Worm (Caenorhabditis elegans) whole organism, L4 larva: ENCODE results near the gene clec-39.
A peak's percentile ranks its signal among the peaks of the same experiment; 100 is the strongest.

Experiments used
- F10B5.3 ChIP-seq: sonication (generic microtip); optimal IDR thresholded peaks from 2 replicates; lab custom pipeline; 2016; ENCODE audit warnings: mild to moderate bottlenecking, missing genetic modification characterization, missing compliant biosample characterization
- F49E8.2 ChIP-seq: sonication (generic microtip); optimal IDR thresholded peaks from 2 replicates; lab custom pipeline; 2016; ENCODE audit warnings: missing compliant biosample characterization, mild to moderate bottlenecking, missing genetic modification characterization, borderline replicate concordance
- T26A8.4 ChIP-seq: fragments of 200-800 bp; sonication (Bioruptor generic); IDR thresholded peaks from 2 replicates; pipeline ENCODE4 v1.3.6; 2022; ENCODE audit warnings: missing genetic modification characterization, missing compliant biosample characterization
- ZK546.5 ChIP-seq, 2 experiments: sonication (generic microtip); optimal IDR thresholded peaks; 2 replicates each; lab custom pipeline; 2017; ENCODE audit warnings: missing biosample characterization in 2 of 2, missing genetic modification characterization in 2 of 2
- aha-1 ChIP-seq: fragments of 150-350 bp; peaks from one replicate; lab custom pipeline; 2014; ENCODE audit warnings: missing biosample characterization, missing genetic modification characterization
- arid-1 ChIP-seq: fragments of 200-800 bp; sonication (Bioruptor generic); conservative IDR thresholded peaks from 2 replicates; pipeline ENCODE4 v1.3.6; 2022; ENCODE audit warnings: missing genetic modification reagents, missing genetic modification characterization, missing compliant biosample characterization
- ceh-32 ChIP-seq: sonication (generic microtip); optimal IDR thresholded peaks from 2 replicates; lab custom pipeline; 2016; ENCODE audit warnings: mild to moderate bottlenecking, missing genetic modification characterization, missing compliant biosample characterization; ENCODE audit not compliant: poor library complexity
- ces-1 ChIP-seq: fragments of 150-350 bp; sonication (generic microtip); optimal IDR thresholded peaks from 4 replicates; lab custom pipeline; 2014; ENCODE audit warnings: missing biosample characterization, missing genetic modification reagents, missing genetic modification characterization
- cey-2 ChIP-seq: sonication (generic microtip); optimal IDR thresholded peaks from 3 replicates; lab custom pipeline; 2017; ENCODE audit warnings: missing genetic modification characterization, mild to moderate bottlenecking, missing compliant biosample characterization, antibody characterized with exemption, borderline replicate concordance; ENCODE audit not compliant: insufficient read depth
- daf-12 ChIP-seq: fragments of 150-350 bp; optimal IDR thresholded peaks from 2 replicates; lab custom pipeline; 2014; ENCODE audit warnings: missing biosample characterization, missing genetic modification reagents, missing genetic modification characterization
- duxl-1 ChIP-seq: sonication (generic microtip); optimal IDR thresholded peaks from 2 replicates; lab custom pipeline; 2016; ENCODE audit warnings: mild to moderate bottlenecking, missing genetic modification characterization, moderate library complexity, missing compliant biosample characterization; ENCODE audit not compliant: poor library complexity
- dve-1 ChIP-seq: sonication (generic microtip); optimal IDR thresholded peaks from 2 replicates; lab custom pipeline; 2017; ENCODE audit warnings: antibody characterized with exemption, mild to moderate bottlenecking, missing genetic modification characterization, missing compliant biosample characterization; ENCODE audit not compliant: insufficient read depth
- fkh-10 ChIP-seq: fragments of 150-350 bp; optimal IDR thresholded peaks from 2 replicates; lab custom pipeline; 2014; ENCODE audit warnings: missing biosample characterization, missing genetic modification reagents, missing genetic modification characterization
- gei-8 ChIP-seq: fragments of 200-800 bp; sonication (Bioruptor generic); optimal IDR thresholded peaks from 2 replicates; lab custom pipeline; 2018; ENCODE audit warnings: mild to moderate bottlenecking, missing genetic modification characterization, missing compliant biosample characterization
- hlh-11 ChIP-seq: fragments of 200-800 bp; sonication (Bioruptor generic); optimal IDR thresholded peaks from 2 replicates; lab custom pipeline; 2018; ENCODE audit warnings: mild to moderate bottlenecking, missing genetic modification characterization, missing compliant biosample characterization
- hlh-30 ChIP-seq: sonication (generic microtip); optimal IDR thresholded peaks from 2 replicates; lab custom pipeline; 2017; ENCODE audit warnings: antibody characterized with exemption, mild to moderate bottlenecking, missing genetic modification characterization, missing compliant biosample characterization; ENCODE audit not compliant: insufficient read depth
- jun-1 ChIP-seq: fragments of 150-350 bp; optimal IDR thresholded peaks from 2 replicates; lab custom pipeline; 2014; ENCODE audit warnings: missing biosample characterization, missing genetic modification reagents, missing genetic modification characterization
- lin-38 ChIP-seq: fragments of 200-800 bp; sonication (Bioruptor generic); IDR thresholded peaks from 2 replicates; pipeline ENCODE4 v1.3.6; 2022; ENCODE audit warnings: missing genetic modification reagents, missing genetic modification characterization, missing compliant biosample characterization
- lir-3 ChIP-seq: sonication (generic microtip); optimal IDR thresholded peaks from 2 replicates; lab custom pipeline; 2016; ENCODE audit warnings: mild to moderate bottlenecking, missing genetic modification characterization, missing compliant biosample characterization
- lsy-2 ChIP-seq, 2 experiments: fragments of 150-350 bp in 1 of 2; sonication (generic microtip) in 1 of 2; optimal IDR thresholded peaks; 2 replicates each; lab custom pipeline; 2014 to 2017; ENCODE audit warnings: missing biosample characterization in 2 of 2, missing genetic modification characterization in 2 of 2
- madf-9 ChIP-seq: fragments of 200-800 bp; sonication (Bioruptor generic); conservative IDR thresholded peaks from 2 replicates; pipeline ENCODE4 v1.3.6; 2022; ENCODE audit warnings: missing genetic modification reagents, missing genetic modification characterization, missing compliant biosample characterization
- mdt-29 ChIP-seq: fragments of 200-800 bp; sonication (Bioruptor generic); IDR thresholded peaks from 2 replicates; pipeline ENCODE4 v1.3.6; 2022; ENCODE audit warnings: missing genetic modification reagents, missing genetic modification characterization, missing compliant biosample characterization
- nhr-11 ChIP-seq: fragments of 150-350 bp; optimal IDR thresholded peaks from 2 replicates; lab custom pipeline; 2014; ENCODE audit warnings: missing biosample characterization, missing genetic modification characterization
- nhr-25 ChIP-seq: sonication (generic microtip); optimal IDR thresholded peaks from 2 replicates; lab custom pipeline; 2017; ENCODE audit warnings: missing genetic modification characterization, mild to moderate bottlenecking, missing compliant biosample characterization, antibody characterized with exemption, moderate library complexity, borderline replicate concordance; ENCODE audit not compliant: insufficient read depth
- nhr-6 ChIP-seq: fragments of 150-350 bp; optimal IDR thresholded peaks from 2 replicates; lab custom pipeline; 2014; ENCODE audit warnings: missing biosample characterization, missing genetic modification characterization
- nhr-77 ChIP-seq: fragments of 150-350 bp; optimal IDR thresholded peaks from 2 replicates; lab custom pipeline; 2014; ENCODE audit warnings: missing biosample characterization, missing genetic modification characterization
- pqm-1 ChIP-seq: sonication (generic microtip); optimal IDR thresholded peaks from 2 replicates; lab custom pipeline; 2017; ENCODE audit warnings: missing biosample characterization, missing genetic modification characterization
- sdz-12 ChIP-seq: fragments of 200-800 bp; sonication (Bioruptor generic); optimal IDR thresholded peaks from 2 replicates; lab custom pipeline; 2018; ENCODE audit warnings: mild to moderate bottlenecking, missing genetic modification characterization, missing compliant biosample characterization
- set-16 ChIP-seq: fragments of 200-800 bp; sonication (Bioruptor generic); IDR thresholded peaks from 2 replicates; pipeline ENCODE4 v1.3.6; 2022; ENCODE audit warnings: missing genetic modification reagents, missing genetic modification characterization, missing compliant biosample characterization
- unc-62 ChIP-seq, 3 experiments: fragments of 150-350 bp in 1 of 3; sonication (generic microtip); optimal IDR thresholded peaks in 2 of 3; peaks in 1 of 3; 1 replicate in 1 of 3; 2 replicates in 2 of 3; lab custom pipeline; 2014 to 2017; ENCODE audit warnings: missing biosample characterization in 3 of 3, missing genetic modification characterization in 3 of 3, missing genetic modification reagents in 3 of 3, missing genotype in 1 of 3
- zag-1 ChIP-seq: fragments of 150-350 bp; optimal IDR thresholded peaks from 2 replicates; lab custom pipeline; 2014; ENCODE audit warnings: missing biosample characterization, missing genetic modification characterization
- zfp-3 ChIP-seq: fragments of 200-800 bp; sonication (Bioruptor generic); conservative IDR thresholded peaks from 2 replicates; pipeline ENCODE4 v1.3.6; 2022; ENCODE audit warnings: missing genetic modification reagents, missing genetic modification characterization, missing compliant biosample characterization
- zip-11 ChIP-seq: fragments of 200-800 bp; sonication (Bioruptor generic); IDR thresholded peaks from 2 replicates; pipeline ENCODE4 v1.3.6; 2022; ENCODE audit warnings: missing genetic modification characterization, missing compliant biosample characterization
- ztf-7 ChIP-seq: fragments of 150-350 bp; optimal IDR thresholded peaks from 2 replicates; lab custom pipeline; 2014; ENCODE audit warnings: missing biosample characterization, missing genetic modification characterization

The clec-39 gene

DNA sequence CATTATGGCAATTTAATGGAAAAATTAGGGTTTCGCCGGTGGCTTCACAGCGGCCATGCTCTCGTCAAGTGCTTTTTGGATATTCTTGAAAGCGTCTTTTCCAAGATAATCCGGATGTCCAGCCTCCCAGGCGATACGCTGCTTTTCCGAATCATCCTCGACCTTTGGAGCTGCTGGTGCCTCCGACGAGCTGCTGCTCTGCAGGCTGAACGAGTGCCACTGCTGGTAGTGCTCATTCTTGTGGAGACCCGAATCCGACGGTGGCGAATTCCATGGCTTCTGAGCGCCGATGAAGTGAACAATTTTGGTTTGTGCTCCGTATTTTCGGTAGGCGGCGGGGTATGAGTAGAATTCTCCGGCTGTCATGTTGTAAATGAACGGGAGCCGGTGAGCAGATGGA lies 6.1 kb downstream of the clec-39 start:
- no peak for TF ChIP-seq lin-38 (GFP tag; lab: Robert Waterston, UW)
- peak; percentile 85 for TF ChIP-seq aha-1
- no peak for TF ChIP-seq gei-8 (GFP tag; lab: Kevin White, UChicago)
- TF ChIP-seq F10B5.3 (tag; lab: Kevin White, UChicago), result no peak
- peak; percentile 75 for TF ChIP-seq set-16 (GFP tag; lab: Robert Waterston, UW)

DNA sequence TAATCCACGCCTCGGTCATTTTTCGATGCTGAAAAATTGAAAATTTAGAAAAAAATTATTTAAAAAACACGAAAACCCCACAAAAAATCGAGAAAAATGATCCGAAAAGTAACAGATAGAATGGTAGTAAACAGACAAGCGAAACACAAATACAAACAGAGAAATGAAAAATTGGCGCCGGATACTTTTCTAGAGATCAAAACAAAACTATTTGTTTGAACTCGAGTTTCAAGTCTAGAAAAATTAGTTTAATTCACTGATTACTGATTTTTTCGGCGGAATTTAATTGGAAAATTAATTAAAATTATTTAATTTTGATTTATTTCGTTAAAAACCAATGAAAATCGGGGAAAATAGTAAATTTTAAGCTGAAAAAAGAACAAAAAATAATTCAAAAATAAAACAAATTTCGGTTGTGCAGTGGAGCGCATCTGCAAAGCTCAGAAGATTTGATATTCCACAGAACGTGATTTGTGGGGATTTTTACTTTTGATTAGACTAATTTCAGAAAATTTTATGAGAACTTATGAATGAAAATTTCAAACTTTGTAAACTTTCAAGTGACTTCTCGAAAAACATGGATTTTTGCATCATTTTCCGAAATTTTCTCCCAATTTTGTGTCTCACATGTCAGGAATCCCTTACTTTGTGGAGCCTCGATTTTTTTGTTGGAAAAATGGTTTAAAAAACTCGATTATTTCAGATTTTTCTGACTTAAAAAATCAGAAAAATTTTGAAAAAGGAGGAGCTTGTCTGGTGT lies 7.3 kb downstream of the clec-39 start, which contains the start of gene gyg-2:
TSS of gene gyg-2 (minus strand) at position 28 of the 760 bp plus-strand sequence.
- no peak for TF ChIP-seq pqm-1
- TF ChIP-seq aha-1, result peak; percentile 9
- TF ChIP-seq dve-1 (tag; lab: Kevin White, UChicago), result no peak
- no peak for TF ChIP-seq ces-1 (GFP tag; lab: Kevin White, UChicago)
- TF ChIP-seq hlh-30 (tag; lab: Kevin White, UChicago), result no peak
- no peak for TF ChIP-seq F49E8.2 (tag; lab: Kevin White, UChicago)
- TF ChIP-seq zag-1, result no peak
- TF ChIP-seq zip-11 (GFP tag; lab: Robert Waterston, UW), result no peak
- no peak for TF ChIP-seq jun-1
- TF ChIP-seq lin-38 (GFP tag; lab: Robert Waterston, UW), result peak; percentile 84
- no peak for TF ChIP-seq ceh-32 (tag; lab: Kevin White, UChicago)
- TF ChIP-seq mdt-29 (GFP tag; lab: Robert Waterston, UW), result no peak
- TF ChIP-seq ZK546.5 (tag; optimal IDR thresholded peaks at IDR 0.05; lab: Kevin White, UChicago), result no peak
- TF ChIP-seq ztf-7, result no peak
- no peak for TF ChIP-seq arid-1
- TF ChIP-seq zfp-3 (GFP tag; lab: Robert Waterston, UW), result no peak

DNA sequence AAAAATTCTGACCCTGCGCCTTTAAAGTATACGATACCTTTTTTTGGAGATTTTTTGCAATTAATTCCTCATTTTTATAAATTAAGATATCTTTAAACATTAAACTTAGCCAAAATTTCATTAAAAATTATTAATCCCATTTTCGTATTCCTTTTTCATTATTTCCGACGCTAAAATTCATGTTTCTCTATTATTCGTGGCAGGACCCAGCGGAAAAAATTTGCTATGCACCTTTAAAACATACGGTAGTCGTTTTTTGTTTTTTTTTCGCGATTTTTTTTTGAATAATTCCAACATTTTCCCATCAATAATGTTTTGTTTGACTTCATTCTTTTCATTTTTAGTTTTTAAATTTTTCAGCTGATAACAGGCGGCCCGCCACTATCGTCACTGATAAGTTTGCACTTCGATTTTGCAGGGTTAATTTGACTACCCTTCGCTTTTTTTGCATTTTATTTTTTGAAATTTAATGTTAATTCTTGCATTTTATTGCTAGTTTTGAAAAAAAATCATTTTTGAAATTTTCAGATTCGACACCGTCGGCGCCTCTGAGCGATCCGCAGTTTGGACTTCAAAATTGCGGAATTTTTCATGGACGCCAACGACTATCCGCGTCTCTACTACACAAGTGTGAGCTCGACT lies 8.1 kb downstream of the clec-39 start, which contains the start of gene dkf-2:
TSS of gene dkf-2 (plus strand) at position 592 of the 642 bp plus-strand sequence.
- TF ChIP-seq nhr-6 (no peak), T26A8.4 (GFP tag; lab: Robert Waterston, UW) (no peak), lsy-2 (tag; optimal IDR thresholded peaks at IDR 0.05; lab: Kevin White, UChicago) (no peak), aha-1 (peak; percentile 20), unc-62 (GFP tag; optimal IDR thresholded peaks at IDR 0.05 in 1 of 2; lab: Kevin White, UChicago) (peak in 1 of 2 experiments; percentile 64), unc-62 (tag; optimal IDR thresholded peaks at IDR 0.05; lab: Kevin White, UChicago) (no peak), F49E8.2 (tag; lab: Kevin White, UChicago) (peak; percentile 46), nhr-77 (tag; lab: Kevin White, UChicago) (no peak)
- TF ChIP-seq, all 104 proteins: peak for 3

DNA sequence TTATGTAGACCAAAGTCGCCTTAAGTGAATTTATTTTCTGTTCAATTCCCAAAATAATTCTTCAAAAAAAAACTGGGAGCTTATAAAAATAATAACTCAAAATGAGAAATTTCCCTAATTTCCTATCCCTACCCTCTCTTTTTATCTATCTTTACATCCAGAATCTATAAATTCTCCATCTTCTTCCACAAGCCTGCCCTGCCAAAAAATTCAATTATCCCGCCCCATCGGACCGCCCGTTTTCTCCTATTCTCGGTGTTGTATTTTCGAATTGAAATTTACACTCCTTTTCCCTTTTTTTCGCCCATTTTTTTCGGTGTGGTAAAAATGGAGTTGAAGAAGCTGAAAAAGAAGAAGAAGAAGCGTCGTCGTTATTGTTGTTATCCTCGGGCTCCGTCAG lies 10.4 kb downstream of the clec-39 start:
- TF ChIP-seq cey-2 (tag; lab: Kevin White, UChicago), result no peak
- peak; percentile 9 for TF ChIP-seq ces-1 (GFP tag; lab: Kevin White, UChicago)
- no peak for TF ChIP-seq nhr-25 (tag; lab: Kevin White, UChicago)

DNA sequence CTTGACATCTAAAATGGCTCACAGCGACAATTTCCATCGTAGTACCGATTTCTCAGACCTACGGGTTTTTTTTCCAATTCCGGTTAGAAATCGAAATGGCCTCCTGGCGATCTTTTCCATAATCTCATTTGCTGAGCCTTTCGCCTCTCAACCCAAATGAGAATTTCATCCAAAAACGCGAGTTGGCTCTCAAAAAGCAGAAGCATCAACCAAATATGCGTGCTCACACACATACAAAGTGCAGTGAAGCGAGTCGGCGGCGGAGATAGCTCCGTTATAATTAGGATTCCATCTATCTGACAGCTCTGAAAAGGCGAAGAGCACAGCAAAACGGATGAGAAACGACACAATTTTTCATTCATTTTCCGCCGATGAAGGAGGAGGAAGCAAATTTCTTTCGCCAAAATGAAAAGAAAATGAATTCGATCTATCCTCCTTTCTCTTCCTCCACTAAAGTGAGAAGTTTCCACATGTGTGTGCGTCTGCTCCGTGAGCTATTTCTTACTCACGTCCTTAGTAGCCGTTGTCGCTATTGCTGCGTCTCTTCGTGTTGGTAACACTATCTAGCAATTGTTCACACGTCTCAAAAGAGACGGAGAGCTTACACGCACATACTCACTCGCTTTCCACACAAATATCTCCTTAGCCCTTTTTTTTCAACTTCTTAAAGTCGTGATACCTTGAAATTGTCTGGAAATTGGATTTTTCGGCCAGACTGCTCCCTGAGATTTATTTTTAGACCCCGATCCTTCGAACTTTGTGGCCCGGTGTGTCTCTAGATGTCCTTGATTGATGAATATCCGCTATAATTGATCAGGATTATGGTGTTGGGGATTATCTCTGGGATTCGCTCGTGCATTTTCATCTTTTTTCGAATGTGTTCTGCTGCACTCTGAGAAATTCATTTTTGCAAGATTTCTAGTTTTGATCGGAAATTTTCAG lies 13.3 kb downstream of the clec-39 start:
- TF ChIP-seq lir-3 (no peak), nhr-25 (tag; lab: Kevin White, UChicago) (no peak), hlh-11 (tag; lab: Kevin White, UChicago) (no peak), duxl-1 (no peak), nhr-11 (tag; lab: Kevin White, UChicago) (no peak), madf-9 (GFP tag; lab: Robert Waterston, UW) (no peak), fkh-10 (GFP tag; lab: Kevin White, UChicago) (peak; percentile 41), aha-1 (peak; percentile 52), sdz-12 (GFP tag; lab: Kevin White, UChicago) (no peak), daf-12 (tag; lab: Kevin White, UChicago) (no peak), unc-62 (GFP tag; optimal IDR thresholded peaks at IDR 0.05 in 1 of 2; lab: Kevin White, UChicago) (peak in 1 of 2 experiments; percentile 97), unc-62 (tag; optimal IDR thresholded peaks at IDR 0.05; lab: Kevin White, UChicago) (no peak)
